Fruit fly (Drosophila melanogaster) whole organism, embryonic: ENCODE measurements around the gene CG15263.

Experiments used
- Ada2b ChIP-seq: fragments of 200-800 bp; sonication (Bioruptor generic); IDR thresholded peaks from 2 replicates; pipeline ENCODE4 v1.3.6; 2022; ENCODE audit warnings: missing biosample characterization, missing genetic modification characterization
- Awh ChIP-seq: fragments of 200-800 bp; sonication (Bioruptor generic); IDR thresholded peaks from 2 replicates; pipeline ENCODE4, ENCODE4 v1.3.6; 2022; ENCODE audit warnings: missing biosample characterization, missing genetic modification characterization
- B-H2 ChIP-seq: fragments of 200-800 bp; sonication (Bioruptor generic); optimal IDR thresholded peaks from 2 replicates; lab custom pipeline; 2018; ENCODE audit warnings: missing biosample characterization, mild to moderate bottlenecking, missing genetic modification characterization
- BtbVII ChIP-seq: fragments of 200-800 bp; sonication (Bioruptor generic); optimal IDR thresholded peaks from 3 replicates; lab custom pipeline; 2017; ENCODE audit warnings: missing biosample characterization, mild to moderate bottlenecking, missing genetic modification characterization
- CG10959 ChIP-seq: fragments of 200-800 bp; sonication (Bioruptor generic); IDR thresholded peaks from 2 replicates; pipeline ENCODE4 v1.3.6; 2022; ENCODE audit warnings: missing biosample characterization, missing genetic modification characterization
- CG12071 ChIP-seq: fragments of 200-800 bp; sonication (Bioruptor generic); optimal IDR thresholded peaks from 3 replicates; lab custom pipeline; 2018; ENCODE audit warnings: missing biosample characterization, mild to moderate bottlenecking, missing genetic modification characterization
- CG12769 ChIP-seq: fragments of 200-800 bp; sonication (Bioruptor generic); optimal IDR thresholded peaks from 2 replicates; lab custom pipeline; 2019; ENCODE audit warnings: missing biosample characterization, mild to moderate bottlenecking, missing genetic modification characterization, moderate library complexity
- CG14860 ChIP-seq: fragments of 200-800 bp; sonication (Bioruptor generic); IDR thresholded peaks from 3 replicates; pipeline ENCODE4 v1.3.6; 2022; ENCODE audit warnings: missing biosample characterization, missing genetic modification characterization; ENCODE audit not compliant: partially characterized antibody
- CG1529 ChIP-seq: fragments of 200-800 bp; sonication (Bioruptor generic); optimal IDR thresholded peaks from 3 replicates; lab custom pipeline; 2018; ENCODE audit warnings: missing biosample characterization, missing genetic modification characterization
- CG15601 ChIP-seq: fragments of 200-800 bp; sonication (Bioruptor generic); optimal IDR thresholded peaks from 3 replicates; lab custom pipeline; 2019; ENCODE audit warnings: missing biosample characterization, mild to moderate bottlenecking, missing genetic modification characterization, moderate library complexity
- CG16813 ChIP-seq: fragments of 200-800 bp; sonication (Bioruptor generic); IDR thresholded peaks from 3 replicates; pipeline ENCODE4 v1.3.6; 2022; ENCODE audit warnings: missing biosample characterization, missing genetic modification characterization; ENCODE audit not compliant: partially characterized antibody
- CG17829 ChIP-seq: fragments of 200-800 bp; optimal IDR thresholded peaks from 2 replicates; lab custom pipeline; 2019; ENCODE audit warnings: missing biosample characterization, mild to moderate bottlenecking, missing genetic modification characterization, moderate library complexity
- CG31224 ChIP-seq: fragments of 200-800 bp; sonication (Bioruptor generic); IDR thresholded peaks from 2 replicates; pipeline ENCODE4 v1.3.6; 2022; ENCODE audit warnings: missing biosample characterization, missing genetic modification characterization
- CG32772 ChIP-seq: fragments of 200-800 bp; sonication (Bioruptor generic); IDR thresholded peaks from 2 replicates; pipeline ENCODE4 v1.3.6; 2022; ENCODE audit warnings: missing biosample characterization, missing genetic modification characterization
- CG6272 ChIP-seq: fragments of 200-800 bp; sonication (Bioruptor generic); IDR thresholded peaks from 2 replicates; pipeline ENCODE4 v1.3.6; 2022; ENCODE audit warnings: missing biosample characterization, missing genetic modification characterization
- CG6791 ChIP-seq: fragments of 200-800 bp; sonication (Bioruptor generic); IDR thresholded peaks from 3 replicates; pipeline ENCODE4 v1.3.6; 2022; ENCODE audit warnings: missing biosample characterization, missing genetic modification characterization; ENCODE audit not compliant: partially characterized antibody
- CG6854 ChIP-seq: fragments of 200-800 bp; sonication (Bioruptor generic); optimal IDR thresholded peaks from 3 replicates; lab custom pipeline; 2017; ENCODE audit warnings: missing biosample characterization, mild to moderate bottlenecking, missing genetic modification characterization
- CG7963 ChIP-seq: fragments of 200-800 bp; sonication (Bioruptor generic); IDR thresholded peaks from 3 replicates; pipeline ENCODE4 v1.3.6; 2022; ENCODE audit warnings: missing biosample characterization, missing genetic modification characterization; ENCODE audit not compliant: partially characterized antibody
- CG8089 ChIP-seq: fragments of 200-800 bp; sonication (Bioruptor generic); optimal IDR thresholded peaks from 3 replicates; lab custom pipeline; 2016; ENCODE audit warnings: missing biosample characterization, missing genetic modification characterization
- CG8388 ChIP-seq: fragments of 200-800 bp; sonication (Bioruptor generic); optimal IDR thresholded peaks from 2 replicates; lab custom pipeline; 2019; ENCODE audit warnings: missing biosample characterization, mild to moderate bottlenecking, missing genetic modification characterization, moderate library complexity
- CoRest ChIP-seq: fragments of 200-800 bp; sonication (Bioruptor generic); optimal IDR thresholded peaks from 3 replicates; lab custom pipeline; 2018; ENCODE audit warnings: missing biosample characterization, mild to moderate bottlenecking, missing genetic modification characterization, moderate library complexity
- Ets65A ChIP-seq: fragments of 200-800 bp; sonication (Bioruptor generic); peaks from one replicate; lab custom pipeline; 2016; ENCODE audit warnings: missing biosample characterization, missing genetic modification characterization
- Fer1 ChIP-seq: fragments of 200-800 bp; sonication (Bioruptor generic); optimal IDR thresholded peaks from 2 replicates; lab custom pipeline; 2017; ENCODE audit warnings: missing biosample characterization, mild to moderate bottlenecking, missing genetic modification characterization
- HLH4C ChIP-seq: fragments of 200-800 bp; sonication (Bioruptor generic); IDR thresholded peaks from 3 replicates; pipeline ENCODE4 v1.3.6; 2022; ENCODE audit warnings: missing biosample characterization, missing genetic modification characterization; ENCODE audit not compliant: partially characterized antibody
- Hr39 ChIP-seq: fragments of >200 bp; optimal IDR thresholded peaks from 2 replicates; lab custom pipeline; 2017
- Oli ChIP-seq: fragments of 200-800 bp; sonication (Bioruptor generic); optimal IDR thresholded peaks from 2 replicates; lab custom pipeline; 2018; ENCODE audit warnings: missing biosample characterization, mild to moderate bottlenecking, missing genetic modification characterization, moderate library complexity
- Pdp1 ChIP-seq, 2 experiments: fragments of 200-800 bp; sonication (Bioruptor generic); optimal IDR thresholded peaks; 3 replicates each; lab custom pipeline; 2016; ENCODE audit warnings: missing biosample characterization in 2 of 2, missing genetic modification characterization in 2 of 2, mild to moderate bottlenecking in 1 of 2, moderate library complexity in 1 of 2
- ara ChIP-seq: fragments of 200-800 bp; sonication (Bioruptor generic); IDR thresholded peaks from 2 replicates; pipeline ENCODE4 v1.3.6; 2022; ENCODE audit warnings: missing biosample characterization, missing genetic modification characterization
- ase ChIP-seq: fragments of 200-800 bp; sonication (Bioruptor generic); IDR thresholded peaks from 3 replicates; pipeline ENCODE4 v1.3.6; 2022; ENCODE audit warnings: missing biosample characterization, missing genetic modification characterization
- caup ChIP-seq: fragments of 200-800 bp; sonication (Bioruptor generic); optimal IDR thresholded peaks from 3 replicates; lab custom pipeline; 2017; ENCODE audit warnings: missing biosample characterization, mild to moderate bottlenecking, missing genetic modification characterization, moderate library complexity; ENCODE audit not compliant: severe bottlenecking
- crc ChIP-seq: fragments of 200-800 bp; sonication (Bioruptor generic); optimal IDR thresholded peaks from 2 replicates; lab custom pipeline; 2016; ENCODE audit warnings: missing biosample characterization, missing genetic modification characterization
- dysf ChIP-seq: fragments of 200-800 bp; sonication (Bioruptor generic); IDR thresholded peaks from 3 replicates; pipeline ENCODE4 v1.3.6; 2022; ENCODE audit warnings: missing biosample characterization, missing genetic modification characterization
- fd96Cb ChIP-seq: fragments of 200-800 bp; sonication (Bioruptor generic); optimal IDR thresholded peaks from 2 replicates; lab custom pipeline; 2018; ENCODE audit warnings: missing biosample characterization, mild to moderate bottlenecking, missing genetic modification characterization, moderate library complexity
- inv ChIP-seq: fragments of 200-800 bp; sonication (Bioruptor generic); IDR thresholded peaks from 2 replicates; pipeline ENCODE4 v1.3.6; 2022; ENCODE audit warnings: missing biosample characterization, missing genetic modification characterization; ENCODE audit not compliant: partially characterized antibody
- klu ChIP-seq: fragments of 200-800 bp; sonication (Bioruptor generic); IDR thresholded peaks from 2 replicates; pipeline ENCODE4 v1.3.6; 2022; ENCODE audit warnings: missing biosample characterization, missing genetic modification characterization
- lbe ChIP-seq: fragments of 200-800 bp; sonication (Bioruptor generic); optimal IDR thresholded peaks from 2 replicates; lab custom pipeline; 2016; ENCODE audit warnings: missing biosample characterization, mild to moderate bottlenecking, missing genetic modification characterization
- nerfin-2 ChIP-seq: fragments of 200-800 bp; sonication (Bioruptor generic); IDR thresholded peaks from 2 replicates; pipeline ENCODE4 v1.3.6; 2022; ENCODE audit warnings: missing biosample characterization, missing genetic modification characterization; ENCODE audit not compliant: partially characterized antibody
- nom ChIP-seq: fragments of 200-800 bp; sonication (Bioruptor generic); optimal IDR thresholded peaks from 2 replicates; lab custom pipeline; 2017; ENCODE audit warnings: missing biosample characterization, missing genetic modification characterization, mild to moderate bottlenecking, moderate library complexity, missing genetic modification reagents
- oc ChIP-seq: fragments of 200-800 bp; sonication (Bioruptor generic); optimal IDR thresholded peaks from 2 replicates; lab custom pipeline; 2018; ENCODE audit warnings: missing biosample characterization, mild to moderate bottlenecking, missing genetic modification characterization, moderate library complexity
- rib ChIP-seq: fragments of 200-800 bp; sonication (Bioruptor generic); IDR thresholded peaks from 2 replicates; pipeline ENCODE4 v1.3.6; 2022; ENCODE audit warnings: missing biosample characterization, missing genetic modification characterization
- sens ChIP-seq: fragments of 200-800 bp; sonication (Bioruptor generic); peaks from one replicate; lab custom pipeline; 2016; ENCODE audit warnings: missing biosample characterization, missing genetic modification characterization
- sob ChIP-seq: fragments of 200-800 bp; sonication (Bioruptor generic); IDR thresholded peaks from 2 replicates; pipeline ENCODE4 v1.3.6; 2022; ENCODE audit warnings: missing biosample characterization, missing genetic modification characterization
- sug ChIP-seq: fragments of 200-800 bp; optimal IDR thresholded peaks from 2 replicates; lab custom pipeline; 2019; ENCODE audit warnings: missing biosample characterization, mild to moderate bottlenecking, missing genetic modification characterization, moderate library complexity
- tgo ChIP-seq: fragments of 200-800 bp; sonication (Bioruptor generic); IDR thresholded peaks from 3 replicates; pipeline ENCODE4 v1.3.6; 2022; ENCODE audit warnings: missing biosample characterization, missing genetic modification characterization
- unc-4 ChIP-seq: fragments of 200-800 bp; sonication (Bioruptor generic); IDR thresholded peaks from 2 replicates; pipeline ENCODE4 v1.3.6; 2022; ENCODE audit warnings: missing biosample characterization, missing genetic modification characterization; ENCODE audit not compliant: partially characterized antibody
- usp ChIP-seq: fragments of >200 bp; optimal IDR thresholded peaks from 2 replicates; lab custom pipeline; 2017; ENCODE audit warnings: missing biosample characterization, missing genetic modification characterization

Gene CG15263

DNA sequence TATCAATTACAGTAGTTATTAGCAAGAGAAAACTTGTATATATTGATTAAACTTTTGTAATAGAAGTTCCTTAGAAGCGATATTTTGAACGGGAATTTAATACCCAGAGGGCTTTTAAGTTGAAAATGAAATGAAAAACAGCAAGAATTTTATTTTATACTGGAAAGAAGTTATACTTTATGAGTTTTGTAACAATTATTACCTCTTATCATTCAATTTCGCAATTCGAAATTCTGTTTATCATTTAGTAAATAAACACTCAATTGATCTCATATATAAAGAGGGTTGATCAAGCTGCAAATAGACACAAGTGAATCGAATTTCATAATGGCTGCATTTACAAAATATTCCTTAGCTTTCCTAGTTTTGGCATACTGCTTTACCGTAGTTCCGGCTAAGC, at the start of gene CG15263:
Gene CG15263, plus strand, starts transcription at position 301 of the 400 bp plus-strand sequence.
- TF ChIP-seq CG1529 (GFP tag; lab: Kevin White, UChicago) (no peak), Pdp1 (GFP tag; optimal IDR thresholded peaks at IDR 0.05; lab: Kevin White, UChicago) (no peak), lbe (GFP tag; lab: Kevin White, UChicago) (no peak), CoRest (tag; lab: Kevin White, UChicago) (no peak), nom (GFP tag; lab: Kevin White, UChicago) (no peak), Awh (GFP tag; lab: Robert Waterston, UW) (no peak), ase (no peak), ara (GFP tag; lab: Robert Waterston, UW) (no peak), fd96Cb (no peak), CG17829 (tag; lab: Kevin White, UChicago) (no peak), Oli (tag; lab: Kevin White, UChicago) (no peak), tgo (GFP tag; lab: Robert Waterston, UW) (no peak), CG8388 (GFP tag; lab: Kevin White, UChicago) (no peak), CG14860 (GFP tag; lab: Robert Waterston, UW) (no peak), unc-4 (GFP tag; lab: Robert Waterston, UW) (no peak), CG6272 (GFP tag; lab: Robert Waterston, UW) (no peak), Ada2b (no peak)

DNA sequence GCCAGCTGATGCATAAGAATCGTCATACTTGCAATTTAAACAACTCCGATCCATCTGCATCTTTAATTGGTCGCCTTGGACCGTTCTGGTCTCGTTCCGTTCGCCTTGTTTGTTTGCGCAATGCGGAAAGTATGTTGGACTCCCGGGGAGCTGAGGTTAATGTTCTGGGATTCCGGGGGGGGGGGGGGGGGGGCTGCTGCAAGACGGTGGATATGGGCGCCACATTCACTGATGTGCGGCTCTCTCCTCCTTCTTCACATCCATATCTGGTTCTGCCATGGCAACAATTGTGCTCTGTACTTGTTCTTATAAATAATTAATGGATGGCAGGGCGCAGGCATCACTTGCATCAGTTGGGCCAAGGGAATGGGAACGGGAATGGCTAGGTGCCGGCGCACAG, 41.4 kb upstream of the CG15263 start:
- no peak for TF ChIP-seq crc (GFP tag; lab: Kevin White, UChicago)
- peak; percentile 81 for TF ChIP-seq Hr39 (lab: Kevin White, UChicago)
- no peak for TF ChIP-seq ase
- no peak for TF ChIP-seq CG31224 (GFP tag; lab: Robert Waterston, UW)
- TF ChIP-seq sob (GFP tag; lab: Robert Waterston, UW), result no peak
- 0 out of 2 replicates have a peak, but pooled peaks have one; percentile 0 for TF ChIP-seq CG10959 (GFP tag; lab: Robert Waterston, UW)
- TF ChIP-seq Ets65A, result peak; percentile 29
- no peak for TF ChIP-seq CG32772 (GFP tag; lab: Robert Waterston, UW)
- TF ChIP-seq usp (GFP tag; lab: Kevin White, UChicago), result no peak
- no peak for TF ChIP-seq dysf (GFP tag; lab: Robert Waterston, UW)
- TF ChIP-seq CG12071, result no peak
- TF ChIP-seq, all 482 proteins: peak for 3

DNA sequence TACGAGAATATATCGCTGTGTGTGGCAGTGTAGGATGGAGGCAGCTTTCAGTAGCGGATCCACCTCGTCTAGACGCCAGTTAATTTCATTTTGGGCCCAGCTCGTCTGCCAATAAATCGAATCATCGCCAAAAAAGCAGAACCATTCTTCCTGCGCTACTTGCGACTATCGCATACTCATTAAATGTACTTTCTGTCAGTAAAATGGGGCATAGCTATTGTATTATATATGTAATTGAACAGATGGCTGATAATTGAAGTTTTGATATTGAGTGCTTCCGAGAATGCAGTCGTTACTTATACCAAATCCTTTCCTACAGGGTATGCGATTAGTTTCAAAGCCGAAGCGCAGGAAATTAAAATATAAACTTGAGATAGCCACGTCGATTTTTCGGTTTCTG, 40.1 kb upstream of the CG15263 start:
- TF ChIP-seq CG7963 (no peak), caup (GFP tag; lab: Kevin White, UChicago) (no peak), sug (no peak), sens (GFP tag; lab: Kevin White, UChicago) (peak; percentile 19), CG6791 (GFP tag; lab: Robert Waterston, UW) (peak; percentile 57; the same call in 1 of the 3 replicates), klu (no peak), inv (GFP tag; lab: Robert Waterston, UW) (peak; percentile 12; the same call in 1 of the 2 replicates), HLH4C (GFP tag; lab: Robert Waterston, UW) (peak; percentile 66; the same call in 2 of the 3 replicates), CG14860 (GFP tag; lab: Robert Waterston, UW) (peak; percentile 58; the same call in 2 of the 3 replicates), B-H2 (no peak), CG8089 (no peak), rib (GFP tag; lab: Robert Waterston, UW) (no peak), oc (tag; lab: Kevin White, UChicago) (no peak), Fer1 (GFP tag; lab: Kevin White, UChicago) (no peak), CG12769 (no peak), CG15601 (tag; lab: Kevin White, UChicago) (no peak), CG16813 (GFP tag; lab: Robert Waterston, UW) (peak; percentile 53; the same call in 2 of the 3 replicates), nerfin-2 (GFP tag; lab: Robert Waterston, UW) (peak; percentile 63; the same call in 1 of the 2 replicates), BtbVII (GFP tag; lab: Kevin White, UChicago) (no peak), CG6854 (no peak)
